Worm (Caenorhabditis elegans) whole organism, L3 larva: ENCODE measurements around the gene mrps-5.

ENCODE experiments used
- ZK546.5 ChIP-seq: sonication (generic microtip); optimal IDR thresholded peaks from 2 replicates; lab custom pipeline; 2017; ENCODE audit warnings: missing biosample characterization, missing genetic modification characterization
- aly-2 ChIP-seq: fragments of 150-350 bp; optimal IDR thresholded peaks from 2 replicates; lab custom pipeline; 2014; ENCODE audit warnings: missing biosample characterization, missing genetic modification characterization
- ama-1 ChIP-seq: fragments of 150-350 bp; optimal IDR thresholded peaks from 2 replicates; lab custom pipeline; 2018
- ceh-16 ChIP-seq: sonication (generic microtip); optimal IDR thresholded peaks from 2 replicates; lab custom pipeline; 2017; ENCODE audit warnings: missing biosample characterization, missing genetic modification characterization
- ceh-28 ChIP-seq: fragments of 150-350 bp; optimal IDR thresholded peaks from 2 replicates; lab custom pipeline; 2014; ENCODE audit warnings: missing biosample characterization, missing genetic modification reagents, missing genetic modification characterization
- ceh-9 ChIP-seq: sonication (generic microtip); optimal IDR thresholded peaks from 2 replicates; lab custom pipeline; 2018; ENCODE audit warnings: missing biosample characterization, missing genetic modification characterization
- daf-12 ChIP-seq: fragments of 150-350 bp; optimal IDR thresholded peaks from 2 replicates; lab custom pipeline; 2014; ENCODE audit warnings: missing biosample characterization, missing genetic modification reagents, missing genetic modification characterization
- egl-27 ChIP-seq: sonication (generic microtip); optimal IDR thresholded peaks from 4 replicates; lab custom pipeline; 2017; ENCODE audit warnings: missing biosample characterization, missing genetic modification reagents, missing genetic modification characterization
- egl-5 ChIP-seq: fragments of 150-350 bp; optimal IDR thresholded peaks from 2 replicates; lab custom pipeline; 2017; ENCODE audit warnings: missing biosample characterization, missing genetic modification reagents, missing genetic modification characterization, inconsistent platforms
- elt-2 ChIP-seq: sonication (generic microtip); optimal IDR thresholded peaks from 2 replicates; lab custom pipeline; 2016; ENCODE audit warnings: missing genetic modification reagents, mild to moderate bottlenecking, missing genetic modification characterization, missing compliant biosample characterization
- eor-1 ChIP-seq, 2 experiments: fragments of 150-350 bp; optimal IDR thresholded peaks; 2 replicates each; lab custom pipeline; 2014 to 2018; ENCODE audit warnings: missing biosample characterization in 2 of 2, missing genetic modification characterization in 2 of 2
- fkh-10 ChIP-seq: sonication (generic microtip); optimal IDR thresholded peaks from 2 replicates; lab custom pipeline; 2017; ENCODE audit warnings: missing biosample characterization, missing genetic modification reagents, missing genetic modification characterization
- fkh-2 ChIP-seq: fragments of 150-350 bp; optimal IDR thresholded peaks from 2 replicates; lab custom pipeline; 2014; ENCODE audit warnings: missing biosample characterization, missing genetic modification reagents, missing genetic modification characterization
- fos-1 ChIP-seq: fragments of 150-350 bp; optimal IDR thresholded peaks from 2 replicates; lab custom pipeline; 2014; ENCODE audit warnings: missing biosample characterization, missing genetic modification characterization
- hmg-11 ChIP-seq: sonication (generic microtip); optimal IDR thresholded peaks from 2 replicates; lab custom pipeline; 2016; ENCODE audit warnings: missing genetic modification characterization, missing compliant biosample characterization
- jun-1 ChIP-seq: fragments of 150-350 bp; optimal IDR thresholded peaks from 2 replicates; lab custom pipeline; 2014; ENCODE audit warnings: missing biosample characterization, missing genetic modification reagents, missing genetic modification characterization
- lin-39 ChIP-seq: fragments of 150-350 bp; optimal IDR thresholded peaks from 2 replicates; lab custom pipeline; 2018; ENCODE audit warnings: missing biosample characterization, missing genetic modification reagents, missing genetic modification characterization
- mml-1 ChIP-seq: fragments of 150-350 bp; sonication (generic microtip); optimal IDR thresholded peaks from 3 replicates; lab custom pipeline; 2014; ENCODE audit warnings: missing biosample characterization, missing genetic modification characterization
- nfya-1 ChIP-seq: sonication (generic microtip); optimal IDR thresholded peaks from 2 replicates; lab custom pipeline; 2017; ENCODE audit warnings: missing genetic modification characterization, mild to moderate bottlenecking, missing compliant biosample characterization, antibody characterized with exemption, moderate library complexity; ENCODE audit not compliant: insufficient read depth
- nhr-12 ChIP-seq: fragments of 150-350 bp; optimal IDR thresholded peaks from 2 replicates; lab custom pipeline; 2014; ENCODE audit warnings: missing biosample characterization, missing genetic modification characterization
- nhr-237 ChIP-seq: fragments of 150-350 bp; optimal IDR thresholded peaks from 2 replicates; lab custom pipeline; 2014; ENCODE audit warnings: missing biosample characterization, missing genetic modification characterization
- nhr-25 ChIP-seq: sonication (generic microtip); optimal IDR thresholded peaks from 2 replicates; lab custom pipeline; 2017; ENCODE audit warnings: missing biosample characterization, missing genetic modification characterization
- nhr-28 ChIP-seq: fragments of 150-350 bp; optimal IDR thresholded peaks from 2 replicates; lab custom pipeline; 2014; ENCODE audit warnings: missing biosample characterization, missing genetic modification characterization
- nhr-43 ChIP-seq: sonication (generic microtip); optimal IDR thresholded peaks from 2 replicates; lab custom pipeline; 2016; ENCODE audit warnings: mild to moderate bottlenecking, missing genetic modification characterization, missing compliant biosample characterization; ENCODE audit not compliant: poor library complexity, severe bottlenecking
- nhr-67 ChIP-seq: fragments of 150-350 bp; optimal IDR thresholded peaks from 2 replicates; lab custom pipeline; 2014; ENCODE audit warnings: missing biosample characterization, missing genetic modification characterization
- nhr-77 ChIP-seq: fragments of 150-350 bp; optimal IDR thresholded peaks from 2 replicates; lab custom pipeline; 2014; ENCODE audit warnings: missing biosample characterization, missing genetic modification characterization
- pha-4 ChIP-seq: fragments of 150-350 bp; optimal IDR thresholded peaks from 2 replicates; lab custom pipeline; 2014; ENCODE audit warnings: missing biosample characterization, missing genetic modification reagents, missing genetic modification characterization
- pqm-1 ChIP-seq: fragments of 150-350 bp; optimal IDR thresholded peaks from 2 replicates; lab custom pipeline; 2017; ENCODE audit warnings: missing biosample characterization, missing genetic modification characterization, inconsistent platforms
- skn-1 ChIP-seq: fragments of 150-350 bp; optimal IDR thresholded peaks from 2 replicates; lab custom pipeline; 2014; ENCODE audit warnings: missing biosample characterization, missing genetic modification characterization
- snpc-4 ChIP-seq: fragments of 150-350 bp; optimal IDR thresholded peaks from 2 replicates; lab custom pipeline; 2014; ENCODE audit warnings: missing biosample characterization, missing genetic modification characterization
- tbx-2 ChIP-seq: sonication (generic microtip); optimal IDR thresholded peaks from 2 replicates; lab custom pipeline; 2016; ENCODE audit warnings: mild to moderate bottlenecking, missing genetic modification characterization, missing compliant biosample characterization
- unc-39 ChIP-seq: sonication (generic microtip); optimal IDR thresholded peaks from 4 replicates; lab custom pipeline; 2017; ENCODE audit warnings: missing biosample characterization, missing genetic modification characterization
- ztf-11 ChIP-seq: fragments of 150-350 bp; optimal IDR thresholded peaks from 2 replicates; lab custom pipeline; 2014; ENCODE audit warnings: missing biosample characterization, missing genetic modification characterization

mrps-5 gene

DNA sequence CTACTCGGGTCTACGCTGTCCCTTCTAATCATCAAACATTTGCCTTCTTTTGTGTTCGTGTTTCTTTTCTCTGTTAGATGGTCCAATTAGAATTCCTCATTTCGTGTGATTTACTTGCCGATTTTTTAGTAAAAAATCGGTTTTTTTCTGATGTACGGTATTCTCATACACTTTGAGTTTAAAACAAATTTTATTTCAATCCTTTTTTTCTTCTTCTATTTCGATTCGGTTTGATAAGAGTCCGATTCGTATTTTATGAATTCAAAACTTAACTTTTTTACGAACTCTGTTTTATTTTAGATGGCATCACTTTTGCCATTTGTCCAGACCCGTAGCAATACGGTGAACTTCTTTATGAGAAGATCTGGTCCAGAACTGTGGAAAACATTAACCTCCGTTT is at the start of gene mrps-5:
Gene mrps-5 (plus strand): TSS at position 301 of the 400 bp plus-strand sequence.
- TF ChIP-seq fkh-2 (tag; lab: Kevin White, UChicago): no peak
- no peak for TF ChIP-seq nhr-28 (tag; lab: Kevin White, UChicago)
- TF ChIP-seq skn-1: no peak
- TF ChIP-seq snpc-4 (tag; lab: Kevin White, UChicago): no peak

ce11 chrV:12513900-12514299 is 49.4 kb upstream of the mrps-5 start:
- TF ChIP-seq ZK546.5 (tag; lab: Kevin White, UChicago) (no peak), ceh-9 (tag; lab: Kevin White, UChicago) (no peak), eor-1 (tag; optimal IDR thresholded peaks at IDR 0.05; lab: Kevin White, UChicago) (no peak), nfya-1 (tag; lab: Kevin White, UChicago) (no peak), jun-1 (tag; lab: Kevin White, UChicago) (no peak), hmg-11 (tag; lab: Kevin White, UChicago) (no peak), nhr-12 (tag; lab: Kevin White, UChicago) (no peak), nhr-43 (tag; lab: Kevin White, UChicago) (peak; percentile 29), daf-12 (no peak), nhr-67 (tag; lab: Kevin White, UChicago) (no peak), elt-2 (tag; lab: Kevin White, UChicago) (peak; percentile 57), fos-1 (no peak), ztf-11 (tag; lab: Kevin White, UChicago) (no peak), pha-4 (tag; lab: Kevin White, UChicago) (no peak)

ce11 chrV:12517148-12517547 is 46.1 kb upstream of the mrps-5 start, which contains the start of gene cal-1:
cal-1 (minus strand) TSS chrV:12517248.
- no peak for TF ChIP-seq unc-39 (tag; lab: Kevin White, UChicago)
- TF ChIP-seq skn-1: no peak
- no peak for TF ChIP-seq lin-39 (tag; lab: Kevin White, UChicago)
- no peak for TF ChIP-seq aly-2 (tag; lab: Kevin White, UChicago)
- TF ChIP-seq tbx-2: no peak
- TF ChIP-seq nhr-237 (tag; lab: Kevin White, UChicago): no peak
- TF ChIP-seq egl-27 (tag; lab: Kevin White, UChicago): no peak
- no peak for TF ChIP-seq nhr-12 (tag; lab: Kevin White, UChicago)
- TF ChIP-seq, all 47 proteins: peak for 0

DNA sequence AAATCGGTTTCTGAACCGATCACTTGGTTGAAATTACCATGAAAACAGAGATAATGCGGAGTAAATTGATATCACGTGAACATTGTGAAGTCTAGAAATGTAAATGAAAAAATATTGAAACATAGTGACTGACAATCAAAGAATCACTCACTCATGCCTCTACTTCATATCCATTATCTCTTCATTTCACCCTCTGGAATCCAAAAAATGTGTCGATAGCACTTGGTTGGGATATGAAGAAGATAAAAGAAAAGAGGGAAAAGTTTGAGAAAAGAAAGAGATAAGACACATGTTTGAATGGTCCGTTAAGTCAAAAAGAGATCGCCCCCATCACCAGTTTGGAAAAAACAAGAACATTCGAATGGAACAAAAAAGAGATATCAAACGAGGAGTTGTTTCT is 45.5 kb upstream of the mrps-5 start:
- TF ChIP-seq pqm-1 (tag; lab: Kevin White, UChicago): no peak
- TF ChIP-seq nfya-1 (tag; lab: Kevin White, UChicago): peak; percentile 20

DNA sequence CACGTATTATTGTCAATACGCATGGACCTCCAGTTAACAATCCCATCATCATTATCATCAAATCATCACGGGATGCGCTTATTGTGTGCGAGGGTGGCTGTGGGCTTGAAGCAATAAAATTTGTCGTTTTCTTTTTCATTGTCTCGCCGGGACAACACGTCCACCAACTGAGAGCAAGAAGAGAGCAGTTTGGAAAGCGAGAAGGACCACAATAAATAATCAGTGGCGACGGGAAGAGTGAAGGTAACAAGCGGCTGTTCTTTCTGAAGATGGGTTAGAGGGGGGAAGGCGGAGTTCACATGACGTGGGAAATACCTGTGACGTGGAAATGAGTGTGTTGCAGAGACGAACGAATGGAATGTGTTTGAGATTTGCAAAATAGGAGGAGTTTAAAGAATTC is 44.5 kb upstream of the mrps-5 start:
- peak; percentile 22 for TF ChIP-seq nfya-1 (tag; lab: Kevin White, UChicago)
- TF ChIP-seq ama-1 (lab: Kevin White, UChicago): peak; percentile 4
- TF ChIP-seq egl-5: peak; percentile 93
- no peak for TF ChIP-seq ceh-28 (tag; lab: Kevin White, UChicago)
- peak; percentile 47 for TF ChIP-seq lin-39 (tag; lab: Kevin White, UChicago)

ce11 chrV:12523356-12523755 is 39.9 kb upstream of the mrps-5 start:
- TF ChIP-seq lin-39 (tag; lab: Kevin White, UChicago) (peak; percentile 59), snpc-4 (tag; lab: Kevin White, UChicago) (no peak)

ce11 chrV:12525526-12525925 is 37.8 kb upstream of the mrps-5 start, which contains the start of gene dyf-4:
dyf-4 (minus strand) TSS chrV:12525738.
- TF ChIP-seq nhr-77 (tag; lab: Kevin White, UChicago): no peak
- TF ChIP-seq egl-5: no peak
- TF ChIP-seq nhr-43 (tag; lab: Kevin White, UChicago): no peak
- TF ChIP-seq ceh-16 (tag; lab: Kevin White, UChicago): no peak
- TF ChIP-seq mml-1 (tag; lab: Kevin White, UChicago): no peak
- no peak for TF ChIP-seq fkh-10 (GFP tag; lab: Kevin White, UChicago)
- peak; percentile 27 for TF ChIP-seq nhr-25 (tag; lab: Kevin White, UChicago)
- TF ChIP-seq nhr-67 (tag; lab: Kevin White, UChicago): no peak
